Worm (Caenorhabditis elegans) whole organism, late embryonic: Measurements from ENCODE around the gene nrx-1.

ENCODE experiments used
- ama-1 ChIP-seq: fragments of 150-350 bp; optimal IDR thresholded peaks from 2 replicates; lab custom pipeline; 2014
- ceh-2 ChIP-seq: sonication (generic microtip); optimal IDR thresholded peaks from 2 replicates; lab custom pipeline; 2016; ENCODE audit warnings: missing genotype, missing genetic modification characterization, missing compliant biosample characterization
- ceh-6 ChIP-seq: fragments of 200-800 bp; sonication (Bioruptor generic); optimal IDR thresholded peaks from 2 replicates; lab custom pipeline; 2018; ENCODE audit warnings: mild to moderate bottlenecking, missing genetic modification characterization, missing compliant biosample characterization
- che-1 ChIP-seq: sonication (generic microtip); optimal IDR thresholded peaks from 2 replicates; lab custom pipeline; 2016; ENCODE audit warnings: mild to moderate bottlenecking, missing genetic modification characterization, missing compliant biosample characterization
- ets-4 ChIP-seq: sonication (generic microtip); optimal IDR thresholded peaks from 2 replicates; lab custom pipeline; 2016; ENCODE audit warnings: missing genetic modification characterization, missing compliant biosample characterization
- hlh-15 ChIP-seq: sonication (generic microtip); optimal IDR thresholded peaks from 2 replicates; lab custom pipeline; 2016; ENCODE audit warnings: missing genetic modification characterization, missing compliant biosample characterization
- pag-3 ChIP-seq: sonication (generic microtip); optimal IDR thresholded peaks from 2 replicates; lab custom pipeline; 2016; ENCODE audit warnings: missing compliant biosample characterization, missing genetic modification characterization, borderline replicate concordance
- pax-1 ChIP-seq: fragments of 150-350 bp; optimal IDR thresholded peaks from 2 replicates; lab custom pipeline; 2014; ENCODE audit warnings: missing biosample characterization, missing genetic modification characterization
- tbx-2 ChIP-seq: sonication (generic microtip); optimal IDR thresholded peaks from 2 replicates; lab custom pipeline; 2016; ENCODE audit warnings: missing genetic modification characterization, missing compliant biosample characterization

ce11 chrV:10814333-10814732 lies 10.5 kb upstream of the nrx-1 start:
- TF ChIP-seq che-1 (no peak), ets-4 (tag; lab: Kevin White, UChicago) (no peak), ceh-6 (GFP tag; lab: Kevin White, UChicago) (no peak), tbx-2 (tag; lab: Kevin White, UChicago) (no peak), ceh-2 (no peak), pax-1 (tag; lab: Kevin White, UChicago) (no peak), ama-1 (lab: Kevin White, UChicago) (no peak), hlh-15 (no peak), pag-3 (no peak)
